Fruit fly (Drosophila melanogaster) whole organism: ENCODE results near the gene C3G.

Experiments
- CG8478 ChIP-seq: fragments of >200 bp; optimal IDR thresholded peaks from 2 replicates; lab custom pipeline; 2018; ENCODE audit warnings: inconsistent platforms
- Dll ChIP-seq: fragments of >200 bp; optimal IDR thresholded peaks from 2 replicates; lab custom pipeline; 2017
- EcR ChIP-seq, 2 experiments: fragments of >200 bp; optimal IDR thresholded peaks; 2 replicates each; lab custom pipeline; 2017; ENCODE audit warnings: missing biosample characterization in 2 of 2, missing genetic modification characterization in 2 of 2, missing genetic modification reagents in 2 of 2
- pan ChIP-seq: fragments of >200 bp; optimal IDR thresholded peaks from 2 replicates; lab custom pipeline; 2017
- psq ChIP-seq: fragments of >200 bp; optimal IDR thresholded peaks from 2 replicates; lab custom pipeline; 2017
- usp ChIP-seq: fragments of >200 bp; optimal IDR thresholded peaks from 2 replicates; lab custom pipeline; 2017; ENCODE audit warnings: missing biosample characterization, missing genetic modification characterization, mixed read lengths

C3G gene

DNA sequence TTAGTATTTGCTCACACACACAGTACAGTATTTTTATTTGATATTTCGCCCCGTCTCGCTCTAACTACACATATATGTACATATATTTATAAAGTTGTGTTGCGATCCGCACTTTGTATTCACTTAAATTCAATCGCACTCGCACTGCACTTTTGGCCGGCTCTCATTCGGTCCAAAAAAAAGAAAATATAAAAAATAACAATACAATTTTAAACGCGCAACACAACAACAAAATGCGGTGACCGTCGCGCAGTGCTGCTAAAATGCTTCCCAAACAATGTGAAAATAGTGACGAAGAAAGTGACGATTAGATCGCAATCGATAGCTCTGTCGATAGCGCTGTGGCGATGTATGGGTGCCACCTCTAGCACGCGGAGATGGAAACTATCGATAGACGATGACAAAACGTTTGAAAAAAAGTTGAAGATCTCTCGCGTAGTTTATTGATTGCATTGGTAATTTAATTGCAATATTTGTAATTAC lies at the start of gene C3G, which contains the start of gene pod1:
Gene C3G, minus strand, starts transcription at position 282 of the 483 bp plus-strand sequence.
Gene pod1, plus strand, starts transcription at position 373 of the 483 bp plus-strand sequence.
- TF ChIP-seq psq (lab: Kevin White, UChicago) (no peak), EcR (GFP tag; optimal IDR thresholded peaks at IDR 0.05; lab: Kevin White, UChicago) (no peak), Dll (lab: Kevin White, UChicago) (no peak), CG8478 (lab: Kevin White, UChicago) (no peak), pan (lab: Kevin White, UChicago) (no peak), usp (GFP tag; lab: Kevin White, UChicago) (no peak)

DNA sequence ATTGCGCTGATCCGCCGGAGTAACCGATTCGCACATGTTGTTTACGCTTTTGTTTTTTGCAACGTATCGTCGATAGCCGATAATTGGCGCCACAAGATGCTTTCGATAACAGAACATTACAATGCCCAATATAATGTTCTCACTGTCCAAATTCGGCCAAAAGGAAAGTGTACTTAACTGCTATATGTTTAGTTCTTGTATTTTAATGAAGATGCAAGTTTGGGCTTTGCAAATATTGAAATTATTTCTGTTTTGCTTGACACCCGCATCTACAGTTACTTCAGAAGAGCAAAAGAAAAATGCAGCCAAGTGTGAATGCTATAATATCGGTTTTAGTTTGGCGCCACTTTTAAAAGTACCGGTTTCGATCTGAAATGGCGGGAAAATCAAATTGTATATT lies 49.2 kb upstream of the C3G start:
- TF ChIP-seq psq (lab: Kevin White, UChicago): no peak
- TF ChIP-seq usp (GFP tag; lab: Kevin White, UChicago): no peak
- no peak for TF ChIP-seq Dll (lab: Kevin White, UChicago)
- TF ChIP-seq CG8478 (lab: Kevin White, UChicago): no peak
- no peak for TF ChIP-seq pan (lab: Kevin White, UChicago)
- no peak for TF ChIP-seq EcR (GFP tag; optimal IDR thresholded peaks at IDR 0.05; lab: Kevin White, UChicago)

DNA sequence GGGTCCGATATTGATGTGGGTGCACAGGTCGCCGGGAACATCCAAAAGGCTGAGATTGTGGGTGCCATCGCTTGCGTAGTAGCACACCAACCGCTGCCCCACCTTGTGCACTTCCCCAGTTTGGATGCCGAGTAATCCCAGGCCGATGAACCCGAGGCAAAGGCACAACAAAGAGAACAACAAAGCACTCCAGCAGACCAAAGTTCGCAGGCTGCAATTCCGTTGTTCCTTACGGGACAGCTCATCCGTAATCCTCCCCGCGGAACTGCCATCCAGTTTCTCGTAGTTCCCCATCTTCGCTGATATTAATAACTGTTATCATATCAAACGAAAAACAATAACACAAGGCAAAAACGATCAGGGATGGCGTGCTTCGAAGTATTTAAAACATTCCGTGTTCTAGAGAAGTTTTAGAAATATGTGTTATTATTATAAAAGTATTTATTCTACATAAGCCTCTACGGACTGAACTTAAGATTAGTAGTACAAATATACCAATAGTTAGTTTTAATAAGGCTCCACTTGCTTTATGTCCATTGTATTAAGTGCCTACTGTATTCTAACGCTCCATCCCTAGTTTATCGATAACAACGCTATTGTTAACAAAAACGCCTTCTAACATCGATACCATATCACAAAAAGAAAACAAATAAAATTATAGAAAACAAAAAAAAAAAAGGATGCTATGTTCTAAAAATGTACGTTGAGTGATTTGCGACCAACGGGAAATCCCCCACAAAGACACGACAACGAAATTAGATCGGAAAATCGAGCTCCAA lies 46.0 kb upstream of the C3G start, which contains the start of the genes Cht11 and CG4558:
Gene Cht11, minus strand, starts transcription at position 340 of the 779 bp plus-strand sequence.
Gene CG4558, plus strand, starts transcription at position 593 of the 779 bp plus-strand sequence.
- TF ChIP-seq CG8478 (lab: Kevin White, UChicago) (no peak), pan (lab: Kevin White, UChicago) (no peak), psq (lab: Kevin White, UChicago) (no peak), EcR (GFP tag; optimal IDR thresholded peaks at IDR 0.05; lab: Kevin White, UChicago) (no peak), Dll (lab: Kevin White, UChicago) (no peak), usp (GFP tag; lab: Kevin White, UChicago) (no peak)

DNA sequence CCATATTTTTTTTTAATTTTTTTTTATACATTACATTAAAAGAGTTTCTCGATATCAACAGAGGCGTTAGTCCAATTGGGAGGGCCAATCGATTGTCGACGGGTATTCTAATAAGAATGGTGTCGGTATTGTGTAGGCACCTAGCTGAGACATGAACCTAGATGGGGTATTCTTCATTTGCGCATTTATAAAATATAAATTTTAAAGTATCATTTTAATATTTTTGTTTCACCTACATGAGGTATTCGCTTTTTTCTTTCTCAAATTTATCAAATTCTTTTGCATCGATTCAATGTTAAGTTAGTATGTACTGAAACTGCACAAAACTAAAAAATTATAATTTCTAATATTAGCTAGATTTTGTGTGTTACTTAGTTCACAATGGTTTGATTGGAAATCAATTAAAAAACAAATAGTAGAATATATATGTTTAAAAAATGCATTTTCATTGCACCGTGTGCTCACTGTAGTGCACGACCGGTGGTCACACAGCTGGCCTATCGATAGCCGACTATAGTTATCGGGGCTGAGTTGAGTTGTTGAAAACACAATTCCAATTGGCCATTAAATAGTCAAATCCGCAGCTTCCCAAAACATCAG lies 40.5 kb upstream of the C3G start, which contains the start of the genes CG14435 and Tmf:
Gene CG14435, minus strand, starts transcription at position 81 of the 600 bp plus-strand sequence.
Gene Tmf, plus strand, starts transcription at position 501 of the 600 bp plus-strand sequence.
- TF ChIP-seq Dll (lab: Kevin White, UChicago) (no peak), pan (lab: Kevin White, UChicago) (no peak), usp (GFP tag; lab: Kevin White, UChicago) (no peak), EcR (GFP tag; optimal IDR thresholded peaks at IDR 0.05; lab: Kevin White, UChicago) (no peak), CG8478 (lab: Kevin White, UChicago) (no peak), psq (lab: Kevin White, UChicago) (no peak)

DNA sequence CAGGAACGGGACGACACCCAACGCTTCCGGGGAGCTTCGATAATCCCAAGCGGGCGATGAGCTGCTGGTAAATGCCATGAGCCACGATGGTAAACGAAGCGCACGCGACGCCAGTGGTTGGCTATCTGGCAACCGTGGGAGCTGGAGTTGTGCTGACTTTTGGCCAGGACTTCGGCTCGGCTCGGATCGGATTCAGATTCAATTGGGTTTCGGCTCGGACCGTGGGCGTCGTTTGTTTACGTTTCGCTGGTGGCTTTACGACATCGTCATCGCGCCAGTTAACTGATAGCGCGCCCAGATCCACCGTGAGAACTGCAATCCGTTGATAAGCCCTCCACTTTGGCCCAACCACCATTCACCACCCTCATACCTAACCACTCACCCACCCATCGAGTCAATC lies 29.2 kb upstream of the C3G start, which contains the start of gene mAChR-C:
Gene mAChR-C, minus strand, starts transcription at position 101 of the 400 bp plus-strand sequence.
- no peak for TF ChIP-seq psq (lab: Kevin White, UChicago)

DNA sequence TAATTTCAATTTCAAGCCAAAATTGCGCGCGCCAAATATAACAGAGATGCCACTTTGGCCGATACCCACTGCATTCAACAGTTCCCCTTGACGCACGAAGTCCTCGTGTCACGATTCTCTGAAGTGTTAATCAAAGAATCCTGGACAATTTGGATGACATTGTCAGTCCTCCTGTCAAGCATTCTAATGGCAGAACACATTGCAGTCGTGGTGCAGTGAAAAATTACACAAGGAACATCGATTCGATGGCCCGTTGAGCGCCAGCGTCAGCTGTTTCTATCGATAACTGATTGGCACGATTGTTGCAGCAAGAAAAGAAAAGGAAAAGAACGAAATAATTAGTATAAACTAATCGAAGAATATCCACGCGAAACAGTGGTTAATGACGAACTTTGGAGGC lies 20.8 kb upstream of the C3G start, which contains the start of gene nonC:
Gene nonC, plus strand, starts transcription at position 294 of the 400 bp plus-strand sequence.
- TF ChIP-seq CG8478 (lab: Kevin White, UChicago) (no peak), psq (lab: Kevin White, UChicago) (no peak), pan (lab: Kevin White, UChicago) (no peak), usp (GFP tag; lab: Kevin White, UChicago) (no peak), Dll (lab: Kevin White, UChicago) (no peak), EcR (GFP tag; optimal IDR thresholded peaks at IDR 0.05; lab: Kevin White, UChicago) (no peak)

DNA sequence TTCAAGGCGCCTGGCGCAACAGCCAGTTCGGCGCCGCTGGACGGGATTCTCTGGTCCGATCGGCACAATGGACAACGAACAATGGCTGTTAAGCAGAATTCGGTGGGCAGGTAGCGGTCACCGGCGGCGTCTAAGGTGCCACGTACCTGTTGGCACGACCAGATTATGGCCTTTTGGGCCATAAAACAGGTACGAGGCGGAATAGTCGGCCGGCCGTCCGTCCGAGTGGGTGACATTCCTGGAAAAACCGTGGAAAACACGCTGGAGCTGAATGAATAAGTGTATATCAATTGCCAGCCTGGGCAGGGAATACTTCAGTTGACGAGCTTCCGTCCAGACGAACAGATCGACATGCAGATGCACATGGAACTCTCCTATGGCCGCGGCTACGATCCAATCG lies 19.5 kb upstream of the C3G start, which contains the start of gene Atx-1:
Gene Atx-1, plus strand, starts transcription at position 301 of the 400 bp plus-strand sequence.
- TF ChIP-seq Dll (lab: Kevin White, UChicago) (no peak), pan (lab: Kevin White, UChicago) (no peak), usp (GFP tag; lab: Kevin White, UChicago) (no peak), EcR (GFP tag; optimal IDR thresholded peaks at IDR 0.05; lab: Kevin White, UChicago) (no peak), psq (lab: Kevin White, UChicago) (no peak), CG8478 (lab: Kevin White, UChicago) (no peak)

DNA sequence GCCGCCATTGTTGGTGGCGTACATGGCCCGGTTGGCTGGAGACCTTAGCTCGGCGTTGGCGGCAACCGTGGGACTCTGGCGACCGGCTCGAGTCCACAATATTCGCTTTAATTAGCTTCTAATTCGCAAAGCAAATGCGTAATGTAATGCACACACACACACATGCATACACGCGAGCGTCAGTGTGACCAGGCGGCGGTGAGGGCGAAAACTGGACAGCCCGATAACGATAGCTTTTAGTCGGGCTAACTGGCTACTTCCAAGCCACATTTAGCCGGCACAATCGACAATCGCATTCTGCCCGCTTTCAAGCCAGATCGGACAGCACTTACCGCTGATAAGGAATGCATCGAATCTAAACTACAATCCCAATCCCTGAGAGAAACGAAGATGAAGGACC lies 17.3 kb upstream of the C3G start, which contains the start of the genes Nf-YC and xit:
Gene Nf-YC, minus strand, starts transcription at position 217 of the 400 bp plus-strand sequence.
Gene xit, plus strand, starts transcription at position 314 of the 400 bp plus-strand sequence.
- TF ChIP-seq psq (lab: Kevin White, UChicago): no peak
- no peak for TF ChIP-seq usp (GFP tag; lab: Kevin White, UChicago)
- TF ChIP-seq Dll (lab: Kevin White, UChicago): no peak
- no peak for TF ChIP-seq pan (lab: Kevin White, UChicago)
- no peak for TF ChIP-seq CG8478 (lab: Kevin White, UChicago)
- TF ChIP-seq EcR (GFP tag; optimal IDR thresholded peaks at IDR 0.05; lab: Kevin White, UChicago): no peak

DNA sequence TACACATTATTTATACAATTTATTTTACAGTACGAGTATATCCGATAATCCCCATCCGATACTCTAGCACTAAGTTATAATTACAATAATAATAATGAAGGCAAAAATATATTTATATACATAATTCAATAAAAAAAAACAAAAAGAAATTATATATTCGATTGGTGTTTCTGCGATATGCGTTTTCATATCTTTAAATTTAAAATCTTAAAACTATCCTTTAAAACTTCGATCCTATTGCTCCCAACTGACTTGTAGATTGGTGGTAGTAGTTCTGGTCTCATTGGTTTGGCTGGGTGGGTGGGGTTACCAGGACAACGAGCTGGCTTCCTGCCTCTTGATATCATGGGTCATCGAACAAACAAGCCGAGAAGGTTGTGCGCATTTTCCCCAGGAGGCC lies 10.3 kb upstream of the C3G start, which contains the start of gene iav:
Gene iav, plus strand, starts transcription at position 301 of the 400 bp plus-strand sequence.
- no peak for TF ChIP-seq usp (GFP tag; lab: Kevin White, UChicago)
- no peak for TF ChIP-seq CG8478 (lab: Kevin White, UChicago)
- TF ChIP-seq EcR (GFP tag; optimal IDR thresholded peaks at IDR 0.05; lab: Kevin White, UChicago): no peak
- TF ChIP-seq psq (lab: Kevin White, UChicago): no peak
- TF ChIP-seq Dll (lab: Kevin White, UChicago): no peak
- TF ChIP-seq pan (lab: Kevin White, UChicago): no peak

DNA sequence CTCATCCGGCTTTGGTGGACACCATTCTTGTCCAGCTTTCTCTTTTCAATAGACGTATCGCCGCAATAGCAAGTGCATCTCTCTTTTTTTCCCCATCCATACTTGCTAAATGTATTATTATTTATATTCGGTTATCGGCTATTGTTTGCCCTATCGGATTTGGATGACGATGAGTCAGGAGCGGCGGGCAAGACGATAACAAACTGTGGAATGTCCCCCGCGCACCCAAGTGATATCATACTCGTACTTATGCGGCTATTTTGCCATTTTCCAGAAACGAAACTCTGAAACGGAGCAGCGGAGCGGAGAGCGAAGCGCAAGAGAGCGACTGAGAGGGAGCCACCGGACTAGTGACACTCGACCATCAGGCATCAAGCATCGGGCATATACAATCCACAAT lies 2.0 kb upstream of the C3G start:
- TF ChIP-seq pan (lab: Kevin White, UChicago) (no peak), CG8478 (lab: Kevin White, UChicago) (no peak), EcR (GFP tag; optimal IDR thresholded peaks at IDR 0.05; lab: Kevin White, UChicago) (no peak), Dll (lab: Kevin White, UChicago) (no peak), usp (GFP tag; lab: Kevin White, UChicago) (no peak), psq (lab: Kevin White, UChicago) (no peak)
